Fruit fly (Drosophila melanogaster) whole organism: ENCODE measurements around the gene Atg16.

Experiments used
- CG8478 ChIP-seq: fragments of >200 bp; optimal IDR thresholded peaks from 2 replicates; lab custom pipeline; 2018; ENCODE audit warnings: inconsistent platforms
- pan ChIP-seq: fragments of >200 bp; optimal IDR thresholded peaks from 2 replicates; lab custom pipeline; 2017
- psq ChIP-seq: fragments of >200 bp; optimal IDR thresholded peaks from 2 replicates; lab custom pipeline; 2017
- usp ChIP-seq: fragments of >200 bp; optimal IDR thresholded peaks from 2 replicates; lab custom pipeline; 2017; ENCODE audit warnings: missing biosample characterization, missing genetic modification characterization, mixed read lengths

- TF ChIP-seq pan (lab: Kevin White, UChicago) (no peak), psq (no peak), CG8478 (lab: Kevin White, UChicago) (no peak), usp (GFP tag; lab: Kevin White, UChicago) (no peak)
Observed at dm6 chr3R:29868676-29869349, 33.9 kb upstream of the Atg16 start, which contains the start of gene Zip99C.
